5 fruit fly cellular contexts compared by ENCODE assay signal in genomic region chr2L:18153068-18153467, dm6.
TF ChIP-seq lines count a peak whose summit lies in the region.

Gene CG17681 (plus strand): TSS chr2L:18153123.

- TF ChIP-seq CTCF in whole organism, embryonic (GFP tag; optimal IDR thresholded peaks at IDR 0.05; lab: Kevin White, UChicago), result no peak

TF ChIP-seq in whole organism, adult, 20 proteins besides CTCF, POLR2A, EP300 and RAD21 (continues in another document):
- TF ChIP-seq cic (GFP tag; optimal IDR thresholded peaks at IDR 0.05; lab: Kevin White, UChicago) (peak; percentile 54), kay (GFP tag; lab: Kevin White, UChicago; ENCODE audit: borderline replicate concordance) (no peak), CG14711 (tag; optimal IDR thresholded peaks at IDR 0.05; lab: Kevin White, UChicago) (peak; percentile 54), ovo (GFP tag; optimal IDR thresholded peaks at IDR 0.05; lab: Kevin White, UChicago) (no peak), Crg-1 (GFP tag; optimal IDR thresholded peaks at IDR 0.05; lab: Kevin White, UChicago) (no peak), CG33017 (tag; optimal IDR thresholded peaks at IDR 0.05; lab: Kevin White, UChicago) (peak; percentile 77), bab1 (GFP tag; optimal IDR thresholded peaks at IDR 0.05; lab: Kevin White, UChicago) (peak; percentile 78), Mnt (GFP tag; optimal IDR thresholded peaks at IDR 0.05; lab: Kevin White, UChicago) (no peak), toe (GFP tag; optimal IDR thresholded peaks at IDR 0.05; lab: Kevin White, UChicago) (peak; percentile 25), Hr96 (GFP tag; optimal IDR thresholded peaks at IDR 0.05; lab: Kevin White, UChicago) (no peak), CG12768 (GFP tag; optimal IDR thresholded peaks at IDR 0.05; lab: Kevin White, UChicago) (peak; percentile 73), Clk (GFP tag; optimal IDR thresholded peaks at IDR 0.05; lab: Kevin White, UChicago) (no peak), CG1620 (GFP tag; optimal IDR thresholded peaks at IDR 0.05; lab: Kevin White, UChicago) (no peak), CG11617 (GFP tag; optimal IDR thresholded peaks at IDR 0.05; lab: Kevin White, UChicago) (peak; percentile 66), CG7045 (GFP tag; optimal IDR thresholded peaks at IDR 0.05; lab: Kevin White, UChicago) (peak; percentile 76), tj (GFP tag; optimal IDR thresholded peaks at IDR 0.05; lab: Kevin White, UChicago) (no peak), pad (GFP tag; optimal IDR thresholded peaks at IDR 0.05; lab: Kevin White, UChicago) (peak; percentile 10), CG7101 (tag; optimal IDR thresholded peaks at IDR 0.05; lab: Kevin White, UChicago) (peak; percentile 74)

TF ChIP-seq in whole organism, embryonic, 481 proteins besides CTCF, POLR2A, EP300 and RAD21 (continues in another document):
- TF ChIP-seq CG9727 (GFP tag; optimal IDR thresholded peaks at IDR 0.05; lab: Kevin White, UChicago), result peak; percentile 27
- peak; percentile 7 for TF ChIP-seq PHDP (tag; optimal IDR thresholded peaks at IDR 0.05; lab: Kevin White, UChicago)
- no peak for TF ChIP-seq CG13624 (GFP tag; optimal IDR thresholded peaks at IDR 0.05; lab: Kevin White, UChicago)
- TF ChIP-seq H2.0 (GFP tag; IDR thresholded peaks at IDR 0.05; lab: Robert Waterston, UW), result no peak
- TF ChIP-seq CG7786 (GFP tag; optimal IDR thresholded peaks at IDR 0.05; lab: Kevin White, UChicago), result no peak
- TF ChIP-seq dmrt11E (tag; optimal IDR thresholded peaks at IDR 0.05; lab: Kevin White, UChicago), result no peak
- no peak for TF ChIP-seq CG18619 (GFP tag; optimal IDR thresholded peaks at IDR 0.05; lab: Kevin White, UChicago)
- TF ChIP-seq Bteb2 (GFP tag; optimal IDR thresholded peaks at IDR 0.05; lab: Kevin White, UChicago), result no peak
- TF ChIP-seq seq (GFP tag; IDR thresholded peaks at IDR 0.05; lab: Robert Waterston, UW), result peak; percentile 19; the same call in 1 of the 2 replicates
- TF ChIP-seq CG2129 (GFP tag; IDR thresholded peaks at IDR 0.05; lab: Robert Waterston, UW; ENCODE audit: partially characterized antibody), result no peak
- no peak for TF ChIP-seq CG17186 (GFP tag; optimal IDR thresholded peaks at IDR 0.05; lab: Kevin White, UChicago)
- TF ChIP-seq sim (GFP tag; IDR thresholded peaks at IDR 0.05; lab: Robert Waterston, UW), result 0 out of 2 replicates have a peak, but pooled peaks have one; percentile 10
- TF ChIP-seq Hr39 (optimal IDR thresholded peaks at IDR 0.05; lab: Kevin White, UChicago), result no peak
- no peak for TF ChIP-seq CG10565 (GFP tag; optimal IDR thresholded peaks at IDR 0.05; lab: Kevin White, UChicago)
- no peak for TF ChIP-seq CG4820 (GFP tag; optimal IDR thresholded peaks at IDR 0.05; lab: Kevin White, UChicago)
- TF ChIP-seq pita (GFP tag; optimal IDR thresholded peaks at IDR 0.05; lab: Kevin White, UChicago), result no peak
- no peak for TF ChIP-seq knrl (GFP tag; IDR thresholded peaks at IDR 0.05; lab: Robert Waterston, UW; ENCODE audit: partially characterized antibody)
- TF ChIP-seq Eip74EF (GFP tag; optimal IDR thresholded peaks at IDR 0.05; lab: Kevin White, UChicago), result peak in 1 of 2 experiments; percentile 3
- no peak for TF ChIP-seq CG9932 (GFP tag; IDR thresholded peaks at IDR 0.05; lab: Robert Waterston, UW)

TF ChIP-seq in whole organism, prepupa, 60 proteins besides CTCF, POLR2A, EP300 and RAD21:
- no peak for TF ChIP-seq acj6 (GFP tag; optimal IDR thresholded peaks at IDR 0.05; lab: Kevin White, UChicago)
- no peak for TF ChIP-seq CG1621 (tag; optimal IDR thresholded peaks at IDR 0.05; lab: Kevin White, UChicago)
- peak; percentile 44 for TF ChIP-seq OdsH (GFP tag; optimal IDR thresholded peaks at IDR 0.05; lab: Kevin White, UChicago)
- no peak for TF ChIP-seq CG8632 (GFP tag; optimal IDR thresholded peaks at IDR 0.05; lab: Kevin White, UChicago)
- no peak for TF ChIP-seq eg (GFP tag; IDR thresholded peaks at IDR 0.05; lab: Robert Waterston, UW)
- TF ChIP-seq CG7368 (GFP tag; optimal IDR thresholded peaks at IDR 0.05; lab: Kevin White, UChicago), result no peak
- peak; percentile 42 for TF ChIP-seq cyc (GFP tag; optimal IDR thresholded peaks at IDR 0.05; lab: Kevin White, UChicago)
- peak; percentile 21 for TF ChIP-seq CG10631 (GFP tag; optimal IDR thresholded peaks at IDR 0.05; lab: Kevin White, UChicago)
- TF ChIP-seq Eip78C (GFP tag; lab: Kevin White, UChicago), result no peak
- TF ChIP-seq esn (GFP tag; optimal IDR thresholded peaks at IDR 0.05; lab: Kevin White, UChicago), result peak; percentile 18
- no peak for TF ChIP-seq achi (GFP tag; optimal IDR thresholded peaks at IDR 0.05; lab: Kevin White, UChicago)
- no peak for TF ChIP-seq CG11294 (GFP tag; IDR thresholded peaks at IDR 0.05; lab: Robert Waterston, UW)
- TF ChIP-seq CG3919 (GFP tag; optimal IDR thresholded peaks at IDR 0.05; lab: Kevin White, UChicago), result no peak
- TF ChIP-seq Blimp-1 (GFP tag; optimal IDR thresholded peaks at IDR 0.05; lab: Kevin White, UChicago), result no peak
- TF ChIP-seq topi (GFP tag; optimal IDR thresholded peaks at IDR 0.05; lab: Kevin White, UChicago), result peak; percentile 37
- no peak for TF ChIP-seq Sox14 (GFP tag; optimal IDR thresholded peaks at IDR 0.05; lab: Kevin White, UChicago)
- no peak for TF ChIP-seq lz (GFP tag; optimal IDR thresholded peaks at IDR 0.05; lab: Kevin White, UChicago)
- TF ChIP-seq Hr39 (GFP tag; optimal IDR thresholded peaks at IDR 0.05; lab: Kevin White, UChicago), result peak; percentile 1
- TF ChIP-seq dac (GFP tag; optimal IDR thresholded peaks at IDR 0.05; lab: Kevin White, UChicago), result no peak
- TF ChIP-seq Gug (GFP tag; IDR thresholded peaks at IDR 0.05; lab: Robert Waterston, UW), result no peak
- peak; percentile 54 for TF ChIP-seq fkh (GFP tag; optimal IDR thresholded peaks at IDR 0.05; lab: Kevin White, UChicago)

TF ChIP-seq in whole organism, pupa, 21 proteins besides CTCF, POLR2A, EP300 and RAD21:
- no peak for TF ChIP-seq CG8301 (tag; optimal IDR thresholded peaks at IDR 0.05; lab: Kevin White, UChicago)
- TF ChIP-seq CG13204 (GFP tag; optimal IDR thresholded peaks at IDR 0.05; lab: Kevin White, UChicago), result no peak
- no peak for TF ChIP-seq fd96Ca (GFP tag; IDR thresholded peaks at IDR 0.05; lab: Robert Waterston, UW)
- peak; percentile 25 for TF ChIP-seq CG8159 (tag; optimal IDR thresholded peaks at IDR 0.05; lab: Kevin White, UChicago)
- no peak for TF ChIP-seq Pif1B (GFP tag; optimal IDR thresholded peaks at IDR 0.05; lab: Kevin White, UChicago)
- no peak for TF ChIP-seq CG14655 (GFP tag; optimal IDR thresholded peaks at IDR 0.05; lab: Kevin White, UChicago)
- TF ChIP-seq CG34367 (tag; optimal IDR thresholded peaks at IDR 0.05; lab: Kevin White, UChicago), result peak; percentile 4
- TF ChIP-seq Pif1A (GFP tag; optimal IDR thresholded peaks at IDR 0.05; lab: Kevin White, UChicago), result no peak
- no peak for TF ChIP-seq CG4496 (GFP tag; IDR thresholded peaks at IDR 0.05; lab: Robert Waterston, UW)
- TF ChIP-seq CG12605 (GFP tag; IDR thresholded peaks at IDR 0.05; lab: Robert Waterston, UW), result no peak
- no peak for TF ChIP-seq CG17806 (tag; optimal IDR thresholded peaks at IDR 0.05; lab: Kevin White, UChicago)
- no peak for TF ChIP-seq gl (tag; optimal IDR thresholded peaks at IDR 0.05; lab: Kevin White, UChicago)
- TF ChIP-seq EcR (GFP tag; optimal IDR thresholded peaks at IDR 0.05; lab: Kevin White, UChicago), result no peak
- no peak for TF ChIP-seq CG9948 (tag; optimal IDR thresholded peaks at IDR 0.05; lab: Kevin White, UChicago)
- TF ChIP-seq D1 (tag; optimal IDR thresholded peaks at IDR 0.05; lab: Kevin White, UChicago), result no peak
- TF ChIP-seq CG15710 (tag; optimal IDR thresholded peaks at IDR 0.05; lab: Kevin White, UChicago), result no peak
- TF ChIP-seq CG32121 (GFP tag; IDR thresholded peaks at IDR 0.05; lab: Robert Waterston, UW), result no peak
- TF ChIP-seq Snoo (tag; optimal IDR thresholded peaks at IDR 0.05; lab: Kevin White, UChicago), result peak; percentile 28
- no peak for TF ChIP-seq Ets98B (GFP tag; IDR thresholded peaks at IDR 0.05; lab: Robert Waterston, UW)
- TF ChIP-seq CG10348 (GFP tag; IDR thresholded peaks at IDR 0.05; lab: Robert Waterston, UW), result no peak
- TF ChIP-seq rn (GFP tag; IDR thresholded peaks at IDR 0.05; lab: Robert Waterston, UW), result no peak
TF ChIP-seq in whole organism, pupa: peak in this region for 3.

TF ChIP-seq in whole organism, wandering third instar larva, 38 proteins besides CTCF, POLR2A, EP300 and RAD21 (continues in another document):
- TF ChIP-seq Vsx2 (GFP tag; optimal IDR thresholded peaks at IDR 0.05; lab: Kevin White, UChicago; ENCODE audit: partially characterized antibody) (no peak), jim (GFP tag; optimal IDR thresholded peaks at IDR 0.05; lab: Kevin White, UChicago) (no peak), h (GFP tag; optimal IDR thresholded peaks at IDR 0.05; lab: Kevin White, UChicago) (no peak), HLH106 (tag; optimal IDR thresholded peaks at IDR 0.05; lab: Kevin White, UChicago) (peak; percentile 28), OdsH (GFP tag; optimal IDR thresholded peaks at IDR 0.05; lab: Kevin White, UChicago) (peak; percentile 45), CG9705 (GFP tag; optimal IDR thresholded peaks at IDR 0.05; lab: Kevin White, UChicago) (no peak), foxo (GFP tag; optimal IDR thresholded peaks at IDR 0.05; lab: Kevin White, UChicago) (peak in 1 of 2 experiments; percentile 54), Abd-B (GFP tag; optimal IDR thresholded peaks at IDR 0.05; lab: Kevin White, UChicago) (no peak), CrebA (GFP tag; optimal IDR thresholded peaks at IDR 0.05; lab: Kevin White, UChicago; ENCODE audit: borderline replicate concordance) (no peak), GATAd (GFP tag; optimal IDR thresholded peaks at IDR 0.05; lab: Kevin White, UChicago) (no peak), usp (GFP tag; optimal IDR thresholded peaks at IDR 0.05; lab: Kevin White, UChicago) (no peak), sage (GFP tag; optimal IDR thresholded peaks at IDR 0.05; lab: Kevin White, UChicago) (peak; percentile 17), Sp1 (GFP tag; optimal IDR thresholded peaks at IDR 0.05; lab: Kevin White, UChicago) (no peak), N (GFP tag; optimal IDR thresholded peaks at IDR 0.05; lab: Kevin White, UChicago) (no peak), ey (GFP tag; optimal IDR thresholded peaks at IDR 0.05; lab: Kevin White, UChicago) (no peak), Hr83 (GFP tag; optimal IDR thresholded peaks at IDR 0.05; lab: Kevin White, UChicago; ENCODE audit: poor library complexity, severe bottlenecking) (no peak), woc (GFP tag; optimal IDR thresholded peaks at IDR 0.05; lab: Kevin White, UChicago) (peak; percentile 5), Dif (GFP tag; optimal IDR thresholded peaks at IDR 0.05; lab: Kevin White, UChicago; ENCODE audit: partially characterized antibody) (no peak), Hr78 (GFP tag; optimal IDR thresholded peaks at IDR 0.05; lab: Kevin White, UChicago) (no peak), Myc (optimal IDR thresholded peaks at IDR 0.05; lab: Kevin White, UChicago) (no peak), pan (optimal IDR thresholded peaks at IDR 0.05; lab: Kevin White, UChicago) (no peak), psq (GFP tag; optimal IDR thresholded peaks at IDR 0.05; lab: Kevin White, UChicago) (peak; percentile 0), brk (GFP tag; optimal IDR thresholded peaks at IDR 0.05; lab: Kevin White, UChicago) (peak; percentile 58), tai (GFP tag; optimal IDR thresholded peaks at IDR 0.05; lab: Kevin White, UChicago) (no peak), Dfd (GFP tag; optimal IDR thresholded peaks at IDR 0.05; lab: Kevin White, UChicago) (no peak)
